Worm (Caenorhabditis elegans) whole organism, L4 larva: ENCODE data around the gene hic-1.
A peak's percentile ranks its signal among the peaks of the same experiment; 100 is the strongest.

Experiments
- F10B5.3 ChIP-seq: sonication (generic microtip); optimal IDR thresholded peaks from 2 replicates; lab custom pipeline; 2016; ENCODE audit warnings: mild to moderate bottlenecking, missing genetic modification characterization, missing compliant biosample characterization
- F26F4.8 ChIP-seq: fragments of 200-800 bp; sonication (Bioruptor generic); conservative IDR thresholded peaks from 2 replicates; pipeline ENCODE4 v1.3.6; 2022; ENCODE audit warnings: missing genetic modification characterization, missing compliant biosample characterization
- F37D6.2 ChIP-seq: sonication (generic microtip); optimal IDR thresholded peaks from 2 replicates; lab custom pipeline; 2016; ENCODE audit warnings: mild to moderate bottlenecking, missing genetic modification characterization, missing compliant biosample characterization
- F49E8.2 ChIP-seq: sonication (generic microtip); optimal IDR thresholded peaks from 2 replicates; lab custom pipeline; 2016; ENCODE audit warnings: missing compliant biosample characterization, mild to moderate bottlenecking, missing genetic modification characterization, borderline replicate concordance
- T26A8.4 ChIP-seq: fragments of 200-800 bp; sonication (Bioruptor generic); IDR thresholded peaks from 2 replicates; pipeline ENCODE4 v1.3.6; 2022; ENCODE audit warnings: missing genetic modification characterization, missing compliant biosample characterization
- Y48G9A.11 ChIP-seq: fragments of 200-800 bp; sonication (Bioruptor generic); IDR thresholded peaks from 2 replicates; pipeline ENCODE4 v1.3.6; 2022; ENCODE audit warnings: missing genetic modification reagents, missing genetic modification characterization, missing compliant biosample characterization
- Y5F2A.4 ChIP-seq: fragments of 200-800 bp; sonication (Bioruptor generic); optimal IDR thresholded peaks from 2 replicates; lab custom pipeline; 2018; ENCODE audit warnings: mild to moderate bottlenecking, missing genetic modification characterization, missing compliant biosample characterization
- ZK337.2 ChIP-seq: fragments of 200-800 bp; sonication (Bioruptor generic); IDR thresholded peaks from 2 replicates; pipeline ENCODE4 v1.3.6; 2022; ENCODE audit warnings: missing genetic modification reagents, missing genetic modification characterization, missing compliant biosample characterization
- ZK546.5 ChIP-seq, 2 experiments: sonication (generic microtip); optimal IDR thresholded peaks; 2 replicates each; lab custom pipeline; 2017; ENCODE audit warnings: missing biosample characterization in 2 of 2, missing genetic modification characterization in 2 of 2
- aha-1 ChIP-seq: fragments of 150-350 bp; peaks from one replicate; lab custom pipeline; 2014; ENCODE audit warnings: missing biosample characterization, missing genetic modification characterization
- ceh-20 ChIP-seq: fragments of 200-800 bp; sonication (Bioruptor generic); IDR thresholded peaks from 2 replicates; pipeline ENCODE4 v1.3.6; 2022; ENCODE audit warnings: missing genetic modification reagents, missing genetic modification characterization, missing compliant biosample characterization
- ceh-44 ChIP-seq: fragments of 200-800 bp; sonication (Bioruptor generic); IDR thresholded peaks from 2 replicates; pipeline ENCODE4 v1.3.6; 2022; ENCODE audit warnings: missing genetic modification reagents, missing genetic modification characterization, missing compliant biosample characterization
- ctbp-1 ChIP-seq: fragments of 200-800 bp; sonication (Bioruptor generic); IDR thresholded peaks from 2 replicates; pipeline ENCODE4 v1.3.6; 2022; ENCODE audit warnings: missing genetic modification reagents, missing genetic modification characterization, missing compliant biosample characterization
- dmd-8 ChIP-seq: fragments of 200-800 bp; sonication (Bioruptor generic); IDR thresholded peaks from 2 replicates; pipeline ENCODE4 v1.3.6; 2022; ENCODE audit warnings: missing genetic modification characterization, missing compliant biosample characterization
- dmd-9 ChIP-seq: fragments of 200-800 bp; sonication (Bioruptor generic); IDR thresholded peaks from 2 replicates; pipeline ENCODE4 v1.3.6; 2022; ENCODE audit warnings: missing genetic modification reagents, missing genetic modification characterization, missing compliant biosample characterization
- dve-1 ChIP-seq: sonication (generic microtip); optimal IDR thresholded peaks from 2 replicates; lab custom pipeline; 2017; ENCODE audit warnings: antibody characterized with exemption, mild to moderate bottlenecking, missing genetic modification characterization, missing compliant biosample characterization; ENCODE audit not compliant: insufficient read depth
- egl-43 ChIP-seq: fragments of 200-800 bp; sonication (Bioruptor generic); IDR thresholded peaks from 2 replicates; pipeline ENCODE4 v1.3.6; 2022; ENCODE audit warnings: missing genetic modification reagents, missing genetic modification characterization, missing compliant biosample characterization
- fkh-10 ChIP-seq: fragments of 150-350 bp; optimal IDR thresholded peaks from 2 replicates; lab custom pipeline; 2014; ENCODE audit warnings: missing biosample characterization, missing genetic modification reagents, missing genetic modification characterization
- gei-8 ChIP-seq: fragments of 200-800 bp; sonication (Bioruptor generic); optimal IDR thresholded peaks from 2 replicates; lab custom pipeline; 2018; ENCODE audit warnings: mild to moderate bottlenecking, missing genetic modification characterization, missing compliant biosample characterization
- hmg-1.1 ChIP-seq: fragments of 200-800 bp; sonication (Bioruptor generic); IDR thresholded peaks from 2 replicates; pipeline ENCODE4 v1.3.6; 2022; ENCODE audit warnings: missing genetic modification reagents, missing genetic modification characterization, missing compliant biosample characterization
- lin-15B ChIP-seq: fragments of 150-350 bp; sonication (generic microtip); optimal IDR thresholded peaks from 3 replicates; lab custom pipeline; 2014; ENCODE audit warnings: missing biosample characterization, missing genetic modification characterization
- madf-5 ChIP-seq, 2 experiments: fragments of 200-800 bp; sonication (Bioruptor generic); IDR thresholded peaks; 2 replicates each; pipeline ENCODE4 v1.3.6; 2022; ENCODE audit warnings: missing compliant biosample characterization in 2 of 2, missing genetic modification characterization in 2 of 2
- madf-9 ChIP-seq: fragments of 200-800 bp; sonication (Bioruptor generic); conservative IDR thresholded peaks from 2 replicates; pipeline ENCODE4 v1.3.6; 2022; ENCODE audit warnings: missing genetic modification reagents, missing genetic modification characterization, missing compliant biosample characterization
- mes-2 ChIP-seq: sonication (generic microtip); optimal IDR thresholded peaks from 2 replicates; lab custom pipeline; 2016; ENCODE audit warnings: missing genotype, mild to moderate bottlenecking, missing genetic modification characterization, missing compliant biosample characterization; ENCODE audit not compliant: poor library complexity, severe bottlenecking
- nhr-10 ChIP-seq: fragments of 150-350 bp; optimal IDR thresholded peaks from 2 replicates; lab custom pipeline; 2014; ENCODE audit warnings: missing biosample characterization, missing genetic modification characterization
- nhr-237 ChIP-seq: sonication (generic microtip); optimal IDR thresholded peaks from 2 replicates; lab custom pipeline; 2017; ENCODE audit warnings: missing biosample characterization, missing genetic modification characterization
- nhr-28 ChIP-seq: fragments of 150-350 bp; optimal IDR thresholded peaks from 2 replicates; lab custom pipeline; 2014; ENCODE audit warnings: missing biosample characterization, missing genetic modification characterization
- nhr-42 ChIP-seq: fragments of 200-800 bp; sonication (Bioruptor generic); IDR thresholded peaks from 2 replicates; pipeline ENCODE4 v1.3.6; 2022; ENCODE audit warnings: missing genetic modification characterization, missing compliant biosample characterization
- nhr-76 ChIP-seq: fragments of 150-350 bp; optimal IDR thresholded peaks from 2 replicates; lab custom pipeline; 2014; ENCODE audit warnings: missing biosample characterization, missing genetic modification characterization
- php-3 ChIP-seq: fragments of 200-800 bp; sonication (Bioruptor generic); IDR thresholded peaks from 2 replicates; pipeline ENCODE4 v1.3.6; 2022; ENCODE audit warnings: missing genetic modification reagents, missing genetic modification characterization, missing compliant biosample characterization
- pqm-1 ChIP-seq: sonication (generic microtip); optimal IDR thresholded peaks from 2 replicates; lab custom pipeline; 2017; ENCODE audit warnings: missing biosample characterization, missing genetic modification characterization
- rbr-2 ChIP-seq: sonication (generic microtip); optimal IDR thresholded peaks from 2 replicates; lab custom pipeline; 2016; ENCODE audit warnings: missing genotype, missing genetic modification characterization, missing compliant biosample characterization
- sdz-12 ChIP-seq: fragments of 200-800 bp; sonication (Bioruptor generic); optimal IDR thresholded peaks from 2 replicates; lab custom pipeline; 2018; ENCODE audit warnings: mild to moderate bottlenecking, missing genetic modification characterization, missing compliant biosample characterization
- snpc-1.2 ChIP-seq: fragments of 200-800 bp; sonication (Bioruptor generic); IDR thresholded peaks from 2 replicates; pipeline ENCODE4 v1.3.6; 2022; ENCODE audit warnings: missing genetic modification reagents, missing genetic modification characterization, missing compliant biosample characterization
- spr-3 ChIP-seq: fragments of 200-800 bp; sonication (Bioruptor generic); optimal IDR thresholded peaks from 2 replicates; lab custom pipeline; 2018; ENCODE audit warnings: mild to moderate bottlenecking, missing genetic modification characterization, missing compliant biosample characterization
- tra-1 ChIP-seq: fragments of 200-800 bp; sonication (Bioruptor generic); IDR thresholded peaks from 2 replicates; pipeline ENCODE4 v1.3.6; 2022; ENCODE audit warnings: missing genetic modification reagents, missing genetic modification characterization, missing compliant biosample characterization
- unc-39 ChIP-seq: sonication (generic microtip); optimal IDR thresholded peaks from 2 replicates; lab custom pipeline; 2017; ENCODE audit warnings: missing biosample characterization, missing genetic modification characterization
- unc-62 ChIP-seq, 3 experiments: fragments of 150-350 bp in 1 of 3; sonication (generic microtip); optimal IDR thresholded peaks in 2 of 3; peaks in 1 of 3; 1 replicate in 1 of 3; 2 replicates in 2 of 3; lab custom pipeline; 2014 to 2017; ENCODE audit warnings: missing biosample characterization in 3 of 3, missing genetic modification characterization in 3 of 3, missing genetic modification reagents in 3 of 3, missing genotype in 1 of 3
- zfp-3 ChIP-seq: fragments of 200-800 bp; sonication (Bioruptor generic); conservative IDR thresholded peaks from 2 replicates; pipeline ENCODE4 v1.3.6; 2022; ENCODE audit warnings: missing genetic modification reagents, missing genetic modification characterization, missing compliant biosample characterization
- ztf-11 ChIP-seq: fragments of 150-350 bp; optimal IDR thresholded peaks from 2 replicates; lab custom pipeline; 2014; ENCODE audit warnings: missing biosample characterization, missing genetic modification characterization

hic-1 gene

ce11 chrX:6630645-6631044 is 32.0 kb upstream of the hic-1 start:
- TF ChIP-seq aha-1 (tag; lab: Kevin White, UChicago) (peak; percentile 97), ZK546.5 (tag; optimal IDR thresholded peaks at IDR 0.05; lab: Kevin White, UChicago) (no peak)
- TF ChIP-seq, all 104 proteins: peak for 1

ce11 chrX:6625275-6625674 is 26.6 kb upstream of the hic-1 start:
- TF ChIP-seq aha-1 (tag; lab: Kevin White, UChicago) (peak; percentile 44), fkh-10 (GFP tag; lab: Kevin White, UChicago) (no peak), dmd-9 (GFP tag; lab: Robert Waterston, UW) (no peak), unc-62 (GFP tag; optimal IDR thresholded peaks at IDR 0.05 in 1 of 2; lab: Kevin White, UChicago) (peak in 1 of 2 experiments; percentile 18), unc-62 (tag; optimal IDR thresholded peaks at IDR 0.05; lab: Kevin White, UChicago) (no peak)

ce11 chrX:6622552-6623236 is 24.1 kb upstream of the hic-1 start, which contains the start of gene clec-266:
clec-266 (minus strand) TSS chrX:6622915.
- TF ChIP-seq lin-15B (no peak), T26A8.4 (no peak), mes-2 (tag; lab: Kevin White, UChicago) (no peak), unc-62 (GFP tag; optimal IDR thresholded peaks at IDR 0.05 in 1 of 2; lab: Kevin White, UChicago) (peak in 1 of 2 experiments; percentile 53), unc-62 (tag; optimal IDR thresholded peaks at IDR 0.05; lab: Kevin White, UChicago) (no peak)

ce11 chrX:6618712-6619111 is 20.1 kb upstream of the hic-1 start, which contains the start of gene kqt-1:
kqt-1 (plus strand) TSS chrX:6619012.
- TF ChIP-seq ZK546.5 (tag; optimal IDR thresholded peaks at IDR 0.05; lab: Kevin White, UChicago) (no peak), F10B5.3 (tag; lab: Kevin White, UChicago) (no peak), ctbp-1 (GFP tag; lab: Robert Waterston, UW) (no peak), egl-43 (GFP tag; lab: Robert Waterston, UW) (no peak), gei-8 (GFP tag; lab: Kevin White, UChicago) (no peak), Y5F2A.4 (GFP tag; lab: Kevin White, UChicago) (no peak), ZK337.2 (GFP tag; lab: Robert Waterston, UW) (no peak), pqm-1 (tag; lab: Kevin White, UChicago) (no peak), php-3 (no peak), nhr-28 (tag; lab: Kevin White, UChicago) (no peak), nhr-237 (tag; lab: Kevin White, UChicago) (no peak), snpc-1.2 (no peak), dve-1 (no peak), madf-9 (GFP tag; lab: Robert Waterston, UW) (no peak), ztf-11 (tag; lab: Kevin White, UChicago) (no peak), F37D6.2 (tag; lab: Kevin White, UChicago) (no peak), ceh-44 (GFP tag; lab: Robert Waterston, UW) (no peak), F26F4.8 (GFP tag; lab: Robert Waterston, UW) (no peak), dmd-8 (no peak)

- TF ChIP-seq hmg-1.1 (GFP tag; lab: Robert Waterston, UW) (no peak), Y48G9A.11 (GFP tag; lab: Robert Waterston, UW) (no peak), sdz-12 (GFP tag; lab: Kevin White, UChicago) (no peak), ceh-20 (GFP tag; lab: Robert Waterston, UW) (no peak), nhr-28 (tag; lab: Kevin White, UChicago) (no peak), rbr-2 (tag; lab: Kevin White, UChicago) (no peak), spr-3 (GFP tag; lab: Kevin White, UChicago) (no peak), madf-5 (GFP tag; IDR thresholded peaks at IDR 0.05; lab: Robert Waterston, UW) (no peak), unc-39 (tag; lab: Kevin White, UChicago) (no peak), zfp-3 (GFP tag; lab: Robert Waterston, UW) (no peak), F49E8.2 (no peak), nhr-76 (tag; lab: Kevin White, UChicago) (no peak), fkh-10 (GFP tag; lab: Kevin White, UChicago) (no peak), F26F4.8 (GFP tag; lab: Robert Waterston, UW) (no peak), nhr-10 (tag; lab: Kevin White, UChicago) (no peak), mes-2 (tag; lab: Kevin White, UChicago) (no peak), tra-1 (GFP tag; lab: Robert Waterston, UW) (no peak), nhr-42 (GFP tag; lab: Robert Waterston, UW) (no peak)
Measured at ce11 chrX:6617622-6618021, 19.0 kb upstream of the hic-1 start.
